Worm (Caenorhabditis elegans) whole organism, L1 larva: Measurements from ENCODE around the gene cfap-20.

Source experiments
- C34B4.2 ChIP-seq: sonication (generic microtip); optimal IDR thresholded peaks from 2 replicates; lab custom pipeline; 2017; ENCODE audit warnings: mild to moderate bottlenecking, missing genetic modification characterization, missing compliant biosample characterization
- F16B12.6 ChIP-seq: fragments of 150-350 bp; optimal IDR thresholded peaks from 2 replicates; lab custom pipeline; 2014; ENCODE audit warnings: missing biosample characterization, missing genetic modification characterization
- Y116A8C.19 ChIP-seq: sonication (generic microtip); optimal IDR thresholded peaks from 2 replicates; lab custom pipeline; 2016; ENCODE audit warnings: missing compliant biosample characterization, missing genetic modification characterization, borderline replicate concordance
- alr-1 ChIP-seq: fragments of 200-800 bp; sonication (Bioruptor generic); optimal IDR thresholded peaks from 2 replicates; lab custom pipeline; 2018; ENCODE audit warnings: borderline replicate concordance, mild to moderate bottlenecking, missing genetic modification characterization, missing compliant biosample characterization
- aly-2 ChIP-seq: fragments of 150-350 bp; optimal IDR thresholded peaks from 2 replicates; lab custom pipeline; 2014; ENCODE audit warnings: missing biosample characterization, missing genetic modification characterization
- ama-1 ChIP-seq: fragments of 150-350 bp; optimal IDR thresholded peaks from 2 replicates; lab custom pipeline; 2014
- blmp-1 ChIP-seq: fragments of 150-350 bp; optimal IDR thresholded peaks from 2 replicates; lab custom pipeline; 2014; ENCODE audit warnings: missing biosample characterization, missing genetic modification characterization
- ceh-8 ChIP-seq: fragments of 200-800 bp; sonication (Bioruptor generic); optimal IDR thresholded peaks from 2 replicates; lab custom pipeline; 2018; ENCODE audit warnings: mild to moderate bottlenecking, missing genetic modification characterization, moderate library complexity, missing compliant biosample characterization
- dpl-1 ChIP-seq, 3 experiments: fragments of 150-350 bp in 2 of 3; sonication (generic microtip) in 1 of 3; optimal IDR thresholded peaks; 2 replicates each; lab custom pipeline; 2014 to 2017; ENCODE audit warnings: missing biosample characterization in 3 of 3, missing genetic modification characterization in 3 of 3, missing genetic modification reagents in 3 of 3
- dsc-1 ChIP-seq: sonication (generic microtip); optimal IDR thresholded peaks from 2 replicates; lab custom pipeline; 2016; ENCODE audit warnings: mild to moderate bottlenecking, missing genetic modification characterization, missing compliant biosample characterization
- efl-3 ChIP-seq: fragments of 200-800 bp; sonication (Bioruptor generic); optimal IDR thresholded peaks from 2 replicates; lab custom pipeline; 2018; ENCODE audit warnings: mild to moderate bottlenecking, missing genetic modification characterization, missing compliant biosample characterization
- egl-13 ChIP-seq: sonication (generic microtip); optimal IDR thresholded peaks from 2 replicates; lab custom pipeline; 2016; ENCODE audit warnings: missing genotype, missing genetic modification reagents, missing genetic modification characterization, missing compliant biosample characterization
- elt-3 ChIP-seq, 6 experiments: fragments of 150-350 bp in 1 of 6; sonication (generic microtip); optimal IDR thresholded peaks; 2 replicates each; lab custom pipeline; 2017 to 2018; ENCODE audit warnings: missing biosample characterization in 6 of 6, missing genetic modification characterization in 6 of 6, inconsistent platforms in 1 of 6
- ets-5 ChIP-seq: fragments of 200-800 bp; sonication (Bioruptor generic); IDR thresholded peaks from 2 replicates; pipeline ENCODE4 v1.3.6; 2022; ENCODE audit warnings: missing genetic modification characterization, missing compliant biosample characterization
- fkh-10 ChIP-seq: sonication (generic microtip); optimal IDR thresholded peaks from 2 replicates; lab custom pipeline; 2017; ENCODE audit warnings: missing biosample characterization, missing genetic modification reagents, missing genetic modification characterization
- fkh-4 ChIP-seq: sonication (generic microtip); optimal IDR thresholded peaks from 2 replicates; lab custom pipeline; 2016; ENCODE audit warnings: missing compliant biosample characterization, missing genetic modification characterization, borderline replicate concordance
- irx-1 ChIP-seq: sonication (generic microtip); optimal IDR thresholded peaks from 2 replicates; lab custom pipeline; 2016; ENCODE audit warnings: missing genetic modification characterization, missing compliant biosample characterization
- isw-1 ChIP-seq: fragments of 200-800 bp; sonication (Bioruptor generic); IDR thresholded peaks from 2 replicates; pipeline ENCODE4 v1.3.6; 2022; ENCODE audit warnings: missing genetic modification characterization, missing compliant biosample characterization
- jun-1 ChIP-seq: fragments of 150-350 bp; optimal IDR thresholded peaks from 2 replicates; lab custom pipeline; 2014; ENCODE audit warnings: missing biosample characterization, missing genetic modification reagents, missing genetic modification characterization
- lin-14 ChIP-seq: fragments of 200-800 bp; sonication (Bioruptor generic); optimal IDR thresholded peaks from 2 replicates; lab custom pipeline; 2018; ENCODE audit warnings: mild to moderate bottlenecking, missing genetic modification characterization, moderate library complexity, missing compliant biosample characterization
- lin-15B ChIP-seq: fragments of 150-350 bp; sonication (generic microtip); optimal IDR thresholded peaks from 3 replicates; lab custom pipeline; 2014; ENCODE audit warnings: missing biosample characterization, missing genetic modification characterization
- lin-35 ChIP-seq, 2 experiments: fragments of 150-350 bp; optimal IDR thresholded peaks; 2 replicates each; lab custom pipeline; 2014; ENCODE audit warnings: missing biosample characterization in 2 of 2, missing genetic modification characterization in 2 of 2, missing genetic modification reagents in 2 of 2
- lir-3 ChIP-seq: sonication (generic microtip); optimal IDR thresholded peaks from 2 replicates; lab custom pipeline; 2016; ENCODE audit warnings: mild to moderate bottlenecking, missing genetic modification characterization, moderate library complexity, missing compliant biosample characterization; ENCODE audit not compliant: poor library complexity
- mab-9 ChIP-seq: fragments of 200-800 bp; sonication (Bioruptor generic); IDR thresholded peaks from 2 replicates; pipeline ENCODE4 v1.3.6; 2022; ENCODE audit warnings: missing genetic modification reagents, missing genetic modification characterization, missing compliant biosample characterization
- mef-2 ChIP-seq: fragments of 150-350 bp; optimal IDR thresholded peaks from 2 replicates; lab custom pipeline; 2014; ENCODE audit warnings: missing biosample characterization, missing genetic modification characterization
- mep-1 ChIP-seq: fragments of 150-350 bp; optimal IDR thresholded peaks from 2 replicates; lab custom pipeline; 2014; ENCODE audit warnings: missing biosample characterization, missing genetic modification characterization
- nhr-12 ChIP-seq: sonication (generic microtip); optimal IDR thresholded peaks from 2 replicates; lab custom pipeline; 2017; ENCODE audit warnings: missing biosample characterization, missing genetic modification characterization
- nhr-19 ChIP-seq: fragments of 200-800 bp; sonication (Bioruptor generic); conservative IDR thresholded peaks from 2 replicates; pipeline ENCODE4 v1.3.6; 2022; ENCODE audit warnings: missing genetic modification characterization, missing compliant biosample characterization
- nhr-20 ChIP-seq: sonication (generic microtip); optimal IDR thresholded peaks from 2 replicates; lab custom pipeline; 2016; ENCODE audit warnings: mild to moderate bottlenecking, missing genetic modification characterization, missing compliant biosample characterization
- nhr-237 ChIP-seq: fragments of 150-350 bp; optimal IDR thresholded peaks from 2 replicates; lab custom pipeline; 2014; ENCODE audit warnings: missing biosample characterization, missing genetic modification characterization
- nhr-28 ChIP-seq: fragments of 150-350 bp; optimal IDR thresholded peaks from 2 replicates; lab custom pipeline; 2014; ENCODE audit warnings: missing biosample characterization, missing genetic modification characterization
- nhr-47 ChIP-seq: sonication (generic microtip); optimal IDR thresholded peaks from 2 replicates; lab custom pipeline; 2016; ENCODE audit warnings: mild to moderate bottlenecking, missing genetic modification characterization, moderate library complexity, missing compliant biosample characterization
- nhr-76 ChIP-seq: sonication (generic microtip); optimal IDR thresholded peaks from 2 replicates; lab custom pipeline; 2017; ENCODE audit warnings: missing biosample characterization, missing genetic modification characterization
- nhr-77 ChIP-seq: fragments of 150-350 bp; optimal IDR thresholded peaks from 2 replicates; lab custom pipeline; 2014; ENCODE audit warnings: missing biosample characterization, missing genetic modification characterization
- nhr-84 ChIP-seq: sonication (generic microtip); optimal IDR thresholded peaks from 2 replicates; lab custom pipeline; 2017; ENCODE audit warnings: missing biosample characterization, missing genetic modification characterization
- nhr-90 ChIP-seq: sonication (generic microtip); optimal IDR thresholded peaks from 2 replicates; lab custom pipeline; 2016; ENCODE audit warnings: mild to moderate bottlenecking, missing genetic modification characterization, missing compliant biosample characterization; ENCODE audit not compliant: poor library complexity
- pag-3 ChIP-seq: sonication (generic microtip); optimal IDR thresholded peaks from 2 replicates; lab custom pipeline; 2017; ENCODE audit warnings: missing genetic modification characterization, mild to moderate bottlenecking, missing compliant biosample characterization, antibody characterized with exemption, borderline replicate concordance; ENCODE audit not compliant: insufficient read depth
- pqm-1 ChIP-seq: sonication (generic microtip); optimal IDR thresholded peaks from 3 replicates; lab custom pipeline; 2017; ENCODE audit warnings: missing biosample characterization, missing genetic modification characterization
- rnt-1 ChIP-seq: sonication (generic microtip); optimal IDR thresholded peaks from 2 replicates; lab custom pipeline; 2016; ENCODE audit warnings: mild to moderate bottlenecking, missing genetic modification characterization, moderate library complexity, missing compliant biosample characterization
- sptf-1 ChIP-seq: fragments of 150-350 bp; optimal IDR thresholded peaks from 2 replicates; lab custom pipeline; 2014; ENCODE audit warnings: missing biosample characterization, missing genetic modification characterization
- swsn-7 ChIP-seq: sonication (generic microtip); optimal IDR thresholded peaks from 2 replicates; lab custom pipeline; 2016; ENCODE audit warnings: missing genetic modification characterization, missing compliant biosample characterization
- unc-130 ChIP-seq: fragments of 150-350 bp; optimal IDR thresholded peaks from 2 replicates; lab custom pipeline; 2017; ENCODE audit warnings: missing biosample characterization, missing genetic modification characterization, inconsistent platforms
- unc-30 ChIP-seq: sonication (generic microtip); optimal IDR thresholded peaks from 2 replicates; lab custom pipeline; 2017; ENCODE audit warnings: missing biosample characterization, missing genetic modification characterization
- unc-62 ChIP-seq: fragments of 150-350 bp; optimal IDR thresholded peaks from 2 replicates; lab custom pipeline; 2014; ENCODE audit warnings: missing biosample characterization, missing genetic modification reagents, missing genetic modification characterization
- unc-86 ChIP-seq: sonication (generic microtip); optimal IDR thresholded peaks from 2 replicates; lab custom pipeline; 2016; ENCODE audit warnings: missing genetic modification characterization, missing compliant biosample characterization
- xbp-1 ChIP-seq: sonication (generic microtip); optimal IDR thresholded peaks from 2 replicates; lab custom pipeline; 2016; ENCODE audit warnings: missing genetic modification characterization, missing compliant biosample characterization
- zag-1 ChIP-seq: fragments of 150-350 bp; optimal IDR thresholded peaks from 2 replicates; lab custom pipeline; 2014; ENCODE audit warnings: missing biosample characterization, missing genetic modification characterization
- zip-4 ChIP-seq: fragments of 200-800 bp; sonication (Bioruptor generic); optimal IDR thresholded peaks from 2 replicates; lab custom pipeline; 2018; ENCODE audit warnings: mild to moderate bottlenecking, missing genetic modification characterization, moderate library complexity, missing compliant biosample characterization
- ztf-11 ChIP-seq, 2 experiments: sonication (generic microtip); optimal IDR thresholded peaks; 2 replicates each; lab custom pipeline; 2016 to 2017; ENCODE audit warnings: missing genetic modification characterization in 2 of 2, missing biosample characterization in 1 of 2, missing compliant biosample characterization in 1 of 2
- ztf-4 ChIP-seq: fragments of 150-350 bp; optimal IDR thresholded peaks from 2 replicates; lab custom pipeline; 2014; ENCODE audit warnings: missing biosample characterization, missing genetic modification characterization

The cfap-20 gene

DNA sequence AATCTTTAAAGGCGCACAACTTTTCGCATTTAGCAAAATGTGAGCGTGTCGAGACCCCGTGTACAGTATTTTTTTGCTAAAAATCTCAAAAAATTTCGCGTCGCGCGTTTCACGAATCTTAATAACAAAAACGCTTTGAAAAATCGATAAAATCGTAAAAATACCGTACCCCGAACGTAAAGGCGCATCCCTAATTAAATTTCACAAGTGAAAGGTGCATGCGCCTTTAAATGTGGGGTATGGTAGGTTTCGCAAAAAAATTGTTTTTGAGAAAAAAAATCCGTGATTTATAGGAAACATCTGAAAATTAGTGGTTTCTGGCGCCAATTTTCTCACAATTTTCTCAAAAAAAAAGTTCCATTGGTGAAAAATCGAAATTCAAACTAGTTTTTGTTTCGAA lies 3.1 kb downstream of the cfap-20 start:
- no peak for TF ChIP-seq aly-2
- TF ChIP-seq unc-130 (tag; lab: Kevin White, UChicago): no peak
- TF ChIP-seq lir-3 (tag; lab: Kevin White, UChicago): no peak
- no peak for TF ChIP-seq Y116A8C.19 (tag; lab: Kevin White, UChicago)
- TF ChIP-seq jun-1: no peak
- TF ChIP-seq nhr-77: no peak
- TF ChIP-seq nhr-237 (tag; lab: Kevin White, UChicago): no peak
- TF ChIP-seq efl-3 (GFP tag; lab: Kevin White, UChicago): no peak
- no peak for TF ChIP-seq fkh-4 (tag; lab: Kevin White, UChicago)
- TF ChIP-seq nhr-90 (tag; lab: Kevin White, UChicago): no peak
- no peak for TF ChIP-seq lin-15B (tag; lab: Kevin White, UChicago)
- TF ChIP-seq nhr-19: no peak
- no peak for TF ChIP-seq isw-1 (GFP tag; lab: Robert Waterston, UW)
- no peak for TF ChIP-seq swsn-7 (tag; lab: Kevin White, UChicago)
- TF ChIP-seq mab-9 (GFP tag; lab: Robert Waterston, UW): no peak
- TF ChIP-seq unc-86 (tag; lab: Kevin White, UChicago): no peak
- no peak for TF ChIP-seq zag-1 (tag; lab: Kevin White, UChicago)

DNA sequence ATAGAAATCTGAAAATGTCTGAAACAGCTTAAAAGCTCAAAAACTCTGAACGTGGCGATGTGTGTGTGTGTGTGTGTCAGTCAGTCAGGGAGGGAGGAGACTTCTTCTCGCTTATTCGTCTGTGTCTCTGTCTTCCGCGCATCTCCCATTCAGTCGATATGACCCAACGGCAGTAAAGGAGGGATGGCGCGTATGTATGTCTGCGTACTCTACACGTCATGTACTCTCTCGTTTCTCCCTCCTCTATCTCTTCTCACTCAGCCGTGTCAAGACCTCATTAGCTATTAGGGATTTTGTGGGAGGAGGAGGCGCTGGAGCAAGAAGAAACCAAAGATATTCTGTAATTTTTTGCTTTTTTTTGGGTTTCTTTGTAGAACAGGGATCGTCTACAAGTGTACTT lies 5.3 kb downstream of the cfap-20 start:
- TF ChIP-seq unc-30 (tag; lab: Kevin White, UChicago): no peak
- no peak for TF ChIP-seq unc-130 (tag; lab: Kevin White, UChicago)
- TF ChIP-seq ets-5 (GFP tag; lab: Robert Waterston, UW): no peak
- TF ChIP-seq ztf-4 (tag; lab: Kevin White, UChicago): no peak
- peak; percentile 18 for TF ChIP-seq ama-1 (lab: Kevin White, UChicago)
- TF ChIP-seq nhr-84 (tag; lab: Kevin White, UChicago): no peak
- peak; percentile 25 for TF ChIP-seq ceh-8 (GFP tag; lab: Kevin White, UChicago)
- peak; percentile 92 for TF ChIP-seq lin-14 (GFP tag; lab: Kevin White, UChicago)
- peak; percentile 52 for TF ChIP-seq blmp-1 (tag; lab: Kevin White, UChicago)
- peak; percentile 47 for TF ChIP-seq dsc-1 (tag; lab: Kevin White, UChicago)
- TF ChIP-seq nhr-47 (tag; lab: Kevin White, UChicago): peak; percentile 73
- no peak for TF ChIP-seq pag-3 (tag; lab: Kevin White, UChicago)
- TF ChIP-seq egl-13 (tag; lab: Kevin White, UChicago): peak; percentile 37
- TF ChIP-seq fkh-10 (GFP tag; lab: Kevin White, UChicago): peak; percentile 1
- TF ChIP-seq xbp-1 (tag; lab: Kevin White, UChicago): peak; percentile 58
- TF ChIP-seq nhr-20 (tag; lab: Kevin White, UChicago): no peak
- peak; percentile 62 to 68 for TF ChIP-seq lin-35 (GFP tag; optimal IDR thresholded peaks at IDR 0.05; lab: Kevin White, UChicago)
- no peak for TF ChIP-seq fkh-4 (tag; lab: Kevin White, UChicago)
- TF ChIP-seq nhr-19: no peak; the same call in 1 of the 2 replicates
- TF ChIP-seq isw-1 (GFP tag; lab: Robert Waterston, UW): peak; percentile 39; the same call in 1 of the 2 replicates
- no peak for TF ChIP-seq zip-4 (GFP tag; lab: Kevin White, UChicago)
- TF ChIP-seq unc-62 (GFP tag; lab: Kevin White, UChicago): no peak
- no peak for TF ChIP-seq lin-15B (tag; lab: Kevin White, UChicago)
- peak; percentile 15 for TF ChIP-seq zag-1 (tag; lab: Kevin White, UChicago)
- peak; percentile 82 for TF ChIP-seq mep-1
- TF ChIP-seq nhr-12: no peak
- TF ChIP-seq pqm-1 (tag; lab: Kevin White, UChicago): no peak
- peak in 1 of 2 experiments; percentile 29 for TF ChIP-seq ztf-11 (tag; optimal IDR thresholded peaks at IDR 0.05; lab: Kevin White, UChicago)
- no peak for TF ChIP-seq alr-1 (tag; lab: Kevin White, UChicago)
- TF ChIP-seq nhr-76 (tag; lab: Kevin White, UChicago): no peak
- TF ChIP-seq elt-3 (tag; optimal IDR thresholded peaks at IDR 0.05; lab: Kevin White, UChicago): no peak
- no peak for TF ChIP-seq C34B4.2
- no peak for TF ChIP-seq nhr-28 (tag; lab: Kevin White, UChicago)
- TF ChIP-seq sptf-1 (tag; lab: Kevin White, UChicago): no peak
- TF ChIP-seq mef-2 (tag; lab: Kevin White, UChicago): no peak
- TF ChIP-seq F16B12.6 (tag; lab: Kevin White, UChicago): peak; percentile 18
- TF ChIP-seq rnt-1 (tag; lab: Kevin White, UChicago): no peak
- TF ChIP-seq dpl-1 (GFP tag; optimal IDR thresholded peaks at IDR 0.05; lab: Kevin White, UChicago): peak; percentile 5 to 52 (median 21)
- TF ChIP-seq nhr-90 (tag; lab: Kevin White, UChicago): no peak
- TF ChIP-seq Y116A8C.19 (tag; lab: Kevin White, UChicago): no peak
- TF ChIP-seq lir-3 (tag; lab: Kevin White, UChicago): peak; percentile 19
- no peak for TF ChIP-seq irx-1 (tag; lab: Kevin White, UChicago)
